Worm (Caenorhabditis elegans): ENCODE results near the gene his-71.

- TF ChIP-seq Y22D7AL.16 (tag; optimal IDR thresholded peaks at IDR 0.05) (no peak), ceh-18 (tag; optimal IDR thresholded peaks at IDR 0.05) (no peak), ceh-9 (tag; optimal IDR thresholded peaks at IDR 0.05) (no peak), pha-4 (tag; optimal IDR thresholded peaks at IDR 0.05) (no peak)
Observed at ce11 chrX:7964022-7964421, 17.8 kb downstream of the his-71 start.

Data from whole organism, late embryonic.